Worm (Caenorhabditis elegans) whole organism, L2 larva: ENCODE measurements around the gene suex-1.
A peak's percentile ranks its signal among the peaks of the same experiment; 100 is the strongest.

ENCODE experiments used
- C34F6.9 ChIP-seq: fragments of 150-350 bp; optimal IDR thresholded peaks from 2 replicates; lab custom pipeline; 2014; ENCODE audit warnings: missing biosample characterization, missing genetic modification characterization
- F13H6.1 ChIP-seq: sonication (generic microtip); optimal IDR thresholded peaks from 2 replicates; lab custom pipeline; 2016; ENCODE audit warnings: missing genetic modification characterization, missing compliant biosample characterization
- R02D3.7 ChIP-seq: fragments of 150-350 bp; optimal IDR thresholded peaks from 2 replicates; lab custom pipeline; 2014; ENCODE audit warnings: missing biosample characterization, missing genetic modification characterization
- Y55F3AM.14 ChIP-seq: fragments of 200-800 bp; sonication (Bioruptor generic); optimal IDR thresholded peaks from 2 replicates; lab custom pipeline; 2018; ENCODE audit warnings: mild to moderate bottlenecking, missing genetic modification characterization, missing compliant biosample characterization
- ZK546.5 ChIP-seq: sonication (generic microtip); optimal IDR thresholded peaks from 2 replicates; lab custom pipeline; 2017; ENCODE audit warnings: missing biosample characterization, missing genetic modification characterization
- alr-1 ChIP-seq: fragments of 150-350 bp; optimal IDR thresholded peaks from 2 replicates; lab custom pipeline; 2014; ENCODE audit warnings: missing biosample characterization, missing genetic modification characterization
- aly-2 ChIP-seq: fragments of 150-350 bp; optimal IDR thresholded peaks from 2 replicates; lab custom pipeline; 2014; ENCODE audit warnings: missing biosample characterization, missing genetic modification characterization
- ama-1 ChIP-seq: fragments of 150-350 bp; optimal IDR thresholded peaks from 2 replicates; lab custom pipeline; 2018; ENCODE audit warnings: inconsistent platforms
- blmp-1 ChIP-seq: sonication (generic microtip); optimal IDR thresholded peaks from 2 replicates; lab custom pipeline; 2017; ENCODE audit warnings: missing genetic modification characterization, mild to moderate bottlenecking, missing compliant biosample characterization, antibody characterized with exemption, moderate library complexity; ENCODE audit not compliant: insufficient read depth
- ceh-16 ChIP-seq: fragments of 150-350 bp; optimal IDR thresholded peaks from 2 replicates; lab custom pipeline; 2014; ENCODE audit warnings: missing biosample characterization, missing genetic modification characterization
- ceh-82 ChIP-seq: fragments of 150-350 bp; optimal IDR thresholded peaks from 2 replicates; lab custom pipeline; 2014; ENCODE audit warnings: missing biosample characterization, missing genetic modification characterization
- crh-2 ChIP-seq: sonication (generic microtip); optimal IDR thresholded peaks from 2 replicates; lab custom pipeline; 2017; ENCODE audit warnings: missing biosample characterization, missing genetic modification characterization
- dmd-4 ChIP-seq: sonication (generic microtip); optimal IDR thresholded peaks from 2 replicates; lab custom pipeline; 2017; ENCODE audit warnings: missing biosample characterization, missing genetic modification characterization
- egl-27 ChIP-seq: sonication (generic microtip); optimal IDR thresholded peaks from 3 replicates; lab custom pipeline; 2017; ENCODE audit warnings: missing biosample characterization, missing genetic modification reagents, missing genetic modification characterization
- elt-1 ChIP-seq: fragments of 150-350 bp; optimal IDR thresholded peaks from 2 replicates; lab custom pipeline; 2014; ENCODE audit warnings: missing biosample characterization, missing genetic modification characterization
- elt-3 ChIP-seq: sonication (generic microtip); optimal IDR thresholded peaks from 2 replicates; lab custom pipeline; 2017; ENCODE audit warnings: missing biosample characterization, missing genetic modification characterization
- fos-1 ChIP-seq: fragments of 150-350 bp; optimal IDR thresholded peaks from 2 replicates; lab custom pipeline; 2014; ENCODE audit warnings: missing biosample characterization, missing genetic modification characterization
- lin-11 ChIP-seq: fragments of 150-350 bp; sonication (generic microtip); optimal IDR thresholded peaks from 2 replicates; lab custom pipeline; 2014; ENCODE audit warnings: missing biosample characterization, missing genetic modification characterization, inconsistent platforms, mixed read lengths
- lin-13 ChIP-seq: fragments of 150-350 bp; optimal IDR thresholded peaks from 2 replicates; lab custom pipeline; 2014; ENCODE audit warnings: missing biosample characterization, missing genetic modification reagents, missing genetic modification characterization
- lin-39 ChIP-seq: fragments of 150-350 bp; optimal IDR thresholded peaks from 2 replicates; lab custom pipeline; 2014; ENCODE audit warnings: missing biosample characterization, missing genetic modification reagents, missing genetic modification characterization
- lsy-2 ChIP-seq, 2 experiments: fragments of 150-350 bp in 1 of 2; sonication (generic microtip) in 1 of 2; optimal IDR thresholded peaks; 2 replicates each; lab custom pipeline; 2014 to 2017; ENCODE audit warnings: missing biosample characterization in 2 of 2, missing genetic modification characterization in 2 of 2
- mdl-1 ChIP-seq, 2 experiments: fragments of 150-350 bp in 1 of 2; sonication (generic microtip) in 1 of 2; optimal IDR thresholded peaks; 2 replicates each; lab custom pipeline; 2017; ENCODE audit warnings: missing biosample characterization in 2 of 2, missing genetic modification characterization in 2 of 2
- nhr-10 ChIP-seq: sonication (generic microtip); optimal IDR thresholded peaks from 2 replicates; lab custom pipeline; 2017; ENCODE audit warnings: missing biosample characterization, missing genetic modification characterization
- nhr-11 ChIP-seq: fragments of 150-350 bp; optimal IDR thresholded peaks from 2 replicates; lab custom pipeline; 2014; ENCODE audit warnings: missing biosample characterization, missing genetic modification characterization
- nhr-12 ChIP-seq: fragments of 150-350 bp; optimal IDR thresholded peaks from 2 replicates; lab custom pipeline; 2014; ENCODE audit warnings: missing biosample characterization, missing genetic modification characterization
- nhr-21 ChIP-seq: fragments of 150-350 bp; optimal IDR thresholded peaks from 2 replicates; lab custom pipeline; 2014; ENCODE audit warnings: missing biosample characterization, missing genetic modification characterization
- nhr-23 ChIP-seq: fragments of 150-350 bp; optimal IDR thresholded peaks from 2 replicates; lab custom pipeline; 2014; ENCODE audit warnings: missing biosample characterization, missing genetic modification reagents, missing genetic modification characterization
- nhr-237 ChIP-seq: fragments of 150-350 bp; optimal IDR thresholded peaks from 2 replicates; lab custom pipeline; 2014; ENCODE audit warnings: missing biosample characterization, missing genetic modification characterization
- nhr-25 ChIP-seq: fragments of 150-350 bp; sonication (generic microtip); optimal IDR thresholded peaks from 3 replicates; lab custom pipeline; 2014; ENCODE audit warnings: missing biosample characterization, missing genetic modification characterization
- nhr-6 ChIP-seq: fragments of 150-350 bp; optimal IDR thresholded peaks from 2 replicates; lab custom pipeline; 2014; ENCODE audit warnings: missing biosample characterization, missing genetic modification characterization
- nhr-77 ChIP-seq: fragments of 150-350 bp; optimal IDR thresholded peaks from 2 replicates; lab custom pipeline; 2014; ENCODE audit warnings: missing biosample characterization, missing genetic modification characterization
- sem-4 ChIP-seq: fragments of 150-350 bp; optimal IDR thresholded peaks from 2 replicates; lab custom pipeline; 2014; ENCODE audit warnings: missing biosample characterization, missing genetic modification reagents, missing genetic modification characterization
- skn-1 ChIP-seq: sonication (generic microtip); optimal IDR thresholded peaks from 2 replicates; lab custom pipeline; 2017; ENCODE audit warnings: missing biosample characterization, missing genetic modification characterization
- sma-3 ChIP-seq: sonication (generic microtip); optimal IDR thresholded peaks from 2 replicates; lab custom pipeline; 2016; ENCODE audit warnings: missing genetic modification reagents, missing genetic modification characterization, missing compliant biosample characterization
- sma-9 ChIP-seq, 2 experiments: fragments of 150-350 bp in 1 of 2; sonication (generic microtip) in 1 of 2; optimal IDR thresholded peaks; 2 replicates each; lab custom pipeline; 2014 to 2016; ENCODE audit warnings: missing genetic modification characterization in 2 of 2, mild to moderate bottlenecking in 1 of 2, missing biosample characterization in 1 of 2, missing compliant biosample characterization in 1 of 2, missing genetic modification reagents in 1 of 2, moderate library complexity in 1 of 2
- snpc-4 ChIP-seq: fragments of 150-350 bp; optimal IDR thresholded peaks from 2 replicates; lab custom pipeline; 2014; ENCODE audit warnings: missing biosample characterization, missing genetic modification characterization
- unc-39 ChIP-seq: fragments of 150-350 bp; optimal IDR thresholded peaks from 2 replicates; lab custom pipeline; 2014; ENCODE audit warnings: missing biosample characterization, missing genetic modification characterization
- unc-55 ChIP-seq: fragments of 150-350 bp; sonication (generic microtip); optimal IDR thresholded peaks from 3 replicates; lab custom pipeline; 2014; ENCODE audit warnings: missing biosample characterization, missing genetic modification reagents, missing genetic modification characterization
- unc-62 ChIP-seq: fragments of 150-350 bp; optimal IDR thresholded peaks from 2 replicates; lab custom pipeline; 2014; ENCODE audit warnings: missing biosample characterization, missing genetic modification reagents, missing genetic modification characterization
- ztf-11 ChIP-seq: sonication (generic microtip); optimal IDR thresholded peaks from 2 replicates; lab custom pipeline; 2017; ENCODE audit warnings: missing biosample characterization, missing genetic modification characterization
- ztf-4 ChIP-seq: fragments of 150-350 bp; optimal IDR thresholded peaks from 2 replicates; lab custom pipeline; 2014; ENCODE audit warnings: missing biosample characterization, missing genetic modification characterization

suex-1 gene

DNA sequence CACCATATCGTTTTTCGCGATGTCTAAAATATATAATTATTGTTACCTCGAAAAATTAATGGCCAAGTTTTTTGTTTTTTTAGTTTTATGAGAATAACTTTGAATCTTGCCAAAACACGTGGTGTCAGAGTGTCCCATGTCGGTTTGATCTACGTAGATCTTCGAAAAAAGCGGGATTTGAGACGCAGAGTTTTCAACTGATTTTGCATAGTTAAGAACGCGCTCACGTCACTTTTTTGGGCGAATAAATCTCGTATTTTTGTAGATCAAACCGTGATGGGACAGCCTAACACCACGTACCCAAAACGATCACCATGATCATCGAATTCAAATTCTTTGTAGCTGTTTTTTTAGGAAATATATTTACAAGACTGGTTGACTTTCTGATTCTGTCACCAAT lies 515 bp downstream of the suex-1 start:
- no peak for TF ChIP-seq unc-55 (GFP tag; lab: Kevin White, UChicago)
- TF ChIP-seq lin-39: no peak
- TF ChIP-seq mdl-1 (tag; optimal IDR thresholded peaks at IDR 0.05; lab: Kevin White, UChicago): no peak
- TF ChIP-seq unc-39 (tag; lab: Kevin White, UChicago): no peak
- no peak for TF ChIP-seq nhr-10
- TF ChIP-seq blmp-1 (tag; lab: Kevin White, UChicago): no peak
- no peak for TF ChIP-seq crh-2
- no peak for TF ChIP-seq nhr-6
- no peak for TF ChIP-seq ceh-82
- TF ChIP-seq sma-9 (GFP tag; optimal IDR thresholded peaks at IDR 0.05; lab: Kevin White, UChicago): no peak
- TF ChIP-seq sma-9 (tag; optimal IDR thresholded peaks at IDR 0.05; lab: Kevin White, UChicago): no peak
- no peak for TF ChIP-seq skn-1 (tag; lab: Kevin White, UChicago)
- no peak for TF ChIP-seq egl-27 (tag; lab: Kevin White, UChicago)
- no peak for TF ChIP-seq ama-1
- TF ChIP-seq nhr-25 (tag; lab: Kevin White, UChicago): no peak
- no peak for TF ChIP-seq ZK546.5 (tag; lab: Kevin White, UChicago)
- TF ChIP-seq, all 48 proteins: peak for 0

- TF ChIP-seq nhr-237: no peak
- no peak for TF ChIP-seq ZK546.5 (tag; lab: Kevin White, UChicago)
- TF ChIP-seq egl-27 (tag; lab: Kevin White, UChicago): no peak
- peak; percentile 1 for TF ChIP-seq nhr-21 (tag; lab: Kevin White, UChicago)
- TF ChIP-seq nhr-12 (tag; lab: Kevin White, UChicago): no peak
- no peak for TF ChIP-seq lin-13 (GFP tag; lab: Kevin White, UChicago)
- no peak for TF ChIP-seq lin-11 (tag; lab: Kevin White, UChicago)
- no peak for TF ChIP-seq ztf-4
- no peak for TF ChIP-seq ceh-16 (tag; lab: Kevin White, UChicago)
- TF ChIP-seq sma-3: peak; percentile 1
- TF ChIP-seq alr-1 (tag; lab: Kevin White, UChicago): no peak
- TF ChIP-seq fos-1 (tag; lab: Kevin White, UChicago): peak; percentile 4
- no peak for TF ChIP-seq snpc-4 (tag; lab: Kevin White, UChicago)
These were observed 1.7 kb downstream of the suex-1 start, which contains the start of gene F12A10.1 for ce11 chrII:5496375-5496774. Gene F12A10.1 (plus strand): TSS chrII:5496540.

DNA sequence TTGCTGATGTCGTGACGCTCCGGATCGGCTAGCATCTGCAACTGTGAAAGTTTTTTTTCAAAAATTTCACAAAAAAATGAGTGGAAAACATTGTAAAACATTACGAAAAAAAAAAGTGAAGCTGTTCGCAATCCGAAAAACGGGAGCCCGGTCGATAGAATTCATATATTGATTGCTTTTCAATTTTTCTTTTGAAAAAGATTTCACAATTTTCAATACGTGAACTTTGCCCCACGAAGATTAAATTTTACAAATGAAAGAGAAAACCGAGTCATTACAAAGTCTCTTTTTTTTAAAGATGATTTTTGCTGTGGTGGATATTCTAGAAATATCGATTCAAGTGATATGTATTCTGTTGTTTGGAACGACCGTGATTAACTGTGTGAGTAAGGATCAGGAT lies 3.7 kb downstream of the suex-1 start, which contains the start of gene F12A10.6:
TSS of gene F12A10.6 (minus strand) at position 101 of the 400 bp plus-strand sequence.
- TF ChIP-seq ceh-16 (tag; lab: Kevin White, UChicago): no peak
- no peak for TF ChIP-seq nhr-23 (tag; lab: Kevin White, UChicago)
- no peak for TF ChIP-seq nhr-77 (tag; lab: Kevin White, UChicago)
- no peak for TF ChIP-seq lin-13 (GFP tag; lab: Kevin White, UChicago)
- TF ChIP-seq dmd-4: no peak
- TF ChIP-seq Y55F3AM.14 (GFP tag; lab: Kevin White, UChicago): no peak
- TF ChIP-seq C34F6.9 (tag; lab: Kevin White, UChicago): no peak
- no peak for TF ChIP-seq R02D3.7 (tag; lab: Kevin White, UChicago)

- TF ChIP-seq elt-3 (tag; lab: Kevin White, UChicago): no peak
- no peak for TF ChIP-seq unc-62 (GFP tag; lab: Kevin White, UChicago)
These were observed 10.2 kb downstream of the suex-1 start, which contains the start of gene nep-5 for ce11 chrII:5487844-5488243. Gene nep-5 (plus strand): TSS chrII:5488144.

DNA sequence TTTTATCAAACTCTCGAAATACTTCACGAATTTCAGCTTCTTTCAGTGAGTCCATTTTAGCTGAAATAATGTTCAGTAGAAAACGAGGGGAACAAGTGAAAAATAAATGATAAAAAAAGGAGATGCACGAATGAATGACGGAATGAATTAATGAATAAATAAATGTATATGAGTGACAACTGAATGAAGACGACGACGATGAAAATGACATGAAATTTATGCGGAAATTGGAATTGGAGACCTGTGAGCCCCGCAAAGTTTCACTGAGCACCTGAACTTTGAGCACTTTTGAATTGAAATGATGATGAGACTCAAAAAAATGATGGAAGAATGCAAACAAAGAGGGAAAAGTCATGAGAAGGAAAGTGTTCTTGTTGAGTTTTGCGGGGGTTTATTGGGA lies 16.1 kb downstream of the suex-1 start, which contains the start of gene cal-8:
TSS of gene cal-8 (minus strand) at position 60 of the 400 bp plus-strand sequence.
- no peak for TF ChIP-seq Y55F3AM.14 (GFP tag; lab: Kevin White, UChicago)
- no peak for TF ChIP-seq elt-3 (tag; lab: Kevin White, UChicago)
- no peak for TF ChIP-seq ceh-16 (tag; lab: Kevin White, UChicago)
- no peak for TF ChIP-seq nhr-11 (tag; lab: Kevin White, UChicago)
- no peak for TF ChIP-seq skn-1 (tag; lab: Kevin White, UChicago)
- TF ChIP-seq fos-1 (tag; lab: Kevin White, UChicago): no peak
- TF ChIP-seq sma-3: no peak
- TF ChIP-seq sem-4: no peak
- no peak for TF ChIP-seq F13H6.1 (tag; lab: Kevin White, UChicago)
- no peak for TF ChIP-seq lsy-2 (tag; optimal IDR thresholded peaks at IDR 0.05; lab: Kevin White, UChicago)
- TF ChIP-seq R02D3.7 (tag; lab: Kevin White, UChicago): no peak
- no peak for TF ChIP-seq ztf-11 (tag; lab: Kevin White, UChicago)
- no peak for TF ChIP-seq aly-2 (tag; lab: Kevin White, UChicago)
- TF ChIP-seq elt-1 (tag; lab: Kevin White, UChicago): no peak
- no peak for TF ChIP-seq C34F6.9 (tag; lab: Kevin White, UChicago)
- no peak for TF ChIP-seq ztf-4
